Worm (Caenorhabditis elegans) whole organism, young adult: ENCODE measurements around the gene cls-1.

ENCODE experiments used
- B0019.2 ChIP-seq: fragments of 200-800 bp; sonication (Bioruptor generic); conservative IDR thresholded peaks from 2 replicates; pipeline ENCODE4 v1.3.6; 2022; ENCODE audit warnings: missing genetic modification reagents, missing genetic modification characterization, missing compliant biosample characterization
- B0261.1 ChIP-seq: sonication (generic microtip); optimal IDR thresholded peaks from 2 replicates; lab custom pipeline; 2016; ENCODE audit warnings: mild to moderate bottlenecking, missing genetic modification characterization, moderate library complexity, missing compliant biosample characterization
- B0336.3 ChIP-seq: fragments of 200-800 bp; sonication (Bioruptor generic); IDR thresholded peaks from 2 replicates; pipeline ENCODE4 v1.3.6; 2022; ENCODE audit warnings: missing genetic modification characterization, missing compliant biosample characterization
- D2030.7 ChIP-seq: fragments of 200-800 bp; sonication (Bioruptor generic); IDR thresholded peaks from 2 replicates; pipeline ENCODE4 v1.3.6; 2022; ENCODE audit warnings: missing genetic modification reagents, missing genetic modification characterization, missing compliant biosample characterization
- F39B2.1 ChIP-seq: fragments of 200-800 bp; sonication (Bioruptor generic); IDR thresholded peaks from 2 replicates; pipeline ENCODE4 v1.3.6; 2022; ENCODE audit warnings: missing genetic modification reagents, missing genetic modification characterization, missing compliant biosample characterization
- F55B11.4 ChIP-seq: sonication (generic microtip); optimal IDR thresholded peaks from 2 replicates; lab custom pipeline; 2016; ENCODE audit warnings: missing compliant biosample characterization, missing genetic modification characterization, borderline replicate concordance; ENCODE audit not compliant: insufficient read depth
- F57A8.1 ChIP-seq: fragments of 200-800 bp; sonication (Bioruptor generic); optimal IDR thresholded peaks from 2 replicates; lab custom pipeline; 2018; ENCODE audit warnings: mild to moderate bottlenecking, missing genetic modification characterization, moderate library complexity, missing compliant biosample characterization
- ZK185.1 ChIP-seq: sonication (generic microtip); optimal IDR thresholded peaks from 2 replicates; lab custom pipeline; 2016; ENCODE audit warnings: mild to moderate bottlenecking, missing genetic modification characterization, missing compliant biosample characterization; ENCODE audit not compliant: poor library complexity, severe bottlenecking
- atf-7 ChIP-seq: sonication (generic microtip); optimal IDR thresholded peaks from 2 replicates; lab custom pipeline; 2017; ENCODE audit warnings: mild to moderate bottlenecking, missing genetic modification characterization, missing compliant biosample characterization
- ceh-27 ChIP-seq: fragments of 200-800 bp; sonication (Bioruptor generic); optimal IDR thresholded peaks from 2 replicates; lab custom pipeline; 2018; ENCODE audit warnings: mild to moderate bottlenecking, missing genetic modification characterization, moderate library complexity, missing compliant biosample characterization
- ceh-58 ChIP-seq: fragments of 200-800 bp; sonication (Bioruptor generic); IDR thresholded peaks from 2 replicates; pipeline ENCODE4 v1.3.6; 2022; ENCODE audit warnings: missing genetic modification characterization, missing compliant biosample characterization
- dpl-1 ChIP-seq: fragments of 150-350 bp; optimal IDR thresholded peaks from 2 replicates; lab custom pipeline; 2014; ENCODE audit warnings: missing biosample characterization, missing genetic modification reagents, missing genetic modification characterization
- egl-18 ChIP-seq: fragments of 200-800 bp; sonication (Bioruptor generic); IDR thresholded peaks from 2 replicates; pipeline ENCODE4 v1.3.6; 2022; ENCODE audit warnings: missing genetic modification reagents, missing genetic modification characterization, missing compliant biosample characterization
- ets-4 ChIP-seq: fragments of 200-800 bp; sonication (Bioruptor generic); optimal IDR thresholded peaks from 2 replicates; lab custom pipeline; 2018; ENCODE audit warnings: mild to moderate bottlenecking, missing genetic modification characterization, missing compliant biosample characterization
- gei-17 ChIP-seq: fragments of 200-800 bp; sonication (Bioruptor generic); optimal IDR thresholded peaks from 2 replicates; lab custom pipeline; 2018; ENCODE audit warnings: mild to moderate bottlenecking, missing genetic modification characterization, missing compliant biosample characterization
- him-1 ChIP-seq: sonication (generic microtip); optimal IDR thresholded peaks from 2 replicates; lab custom pipeline; 2016; ENCODE audit warnings: missing genotype, missing genetic modification reagents, missing genetic modification characterization, missing compliant biosample characterization
- hlh-12 ChIP-seq: sonication (generic microtip); optimal IDR thresholded peaks from 2 replicates; lab custom pipeline; 2016; ENCODE audit warnings: missing genetic modification characterization, missing compliant biosample characterization
- hmg-1.2 ChIP-seq: fragments of 200-800 bp; sonication (Bioruptor generic); IDR thresholded peaks from 2 replicates; pipeline ENCODE4 v1.3.6; 2022; ENCODE audit warnings: missing genetic modification reagents, missing genetic modification characterization, missing compliant biosample characterization
- hmg-20 ChIP-seq: fragments of 200-800 bp; sonication (Bioruptor generic); IDR thresholded peaks from 2 replicates; pipeline ENCODE4 v1.3.6; 2022; ENCODE audit warnings: missing genetic modification reagents, missing genetic modification characterization, missing compliant biosample characterization
- let-526 ChIP-seq: fragments of 200-800 bp; sonication (Bioruptor generic); IDR thresholded peaks from 2 replicates; pipeline ENCODE4 v1.3.6; 2022; ENCODE audit warnings: missing genetic modification reagents, missing genetic modification characterization, missing compliant biosample characterization
- lsl-1 ChIP-seq: fragments of 200-800 bp; sonication (Bioruptor generic); optimal IDR thresholded peaks from 2 replicates; lab custom pipeline; 2018; ENCODE audit warnings: mild to moderate bottlenecking, missing genetic modification characterization, moderate library complexity, missing compliant biosample characterization
- lsy-27 ChIP-seq: sonication (generic microtip); optimal IDR thresholded peaks from 2 replicates; lab custom pipeline; 2017; ENCODE audit warnings: missing genetic modification characterization, mild to moderate bottlenecking, missing compliant biosample characterization, antibody characterized with exemption, missing genotype, borderline replicate concordance; ENCODE audit not compliant: insufficient read depth
- madf-8 ChIP-seq: fragments of 200-800 bp; sonication (Bioruptor generic); conservative IDR thresholded peaks from 2 replicates; pipeline ENCODE4 v1.3.6; 2022; ENCODE audit warnings: missing genetic modification reagents, missing genetic modification characterization, missing compliant biosample characterization
- mcd-1 ChIP-seq: fragments of 200-800 bp; sonication (Bioruptor generic); IDR thresholded peaks from 2 replicates; pipeline ENCODE4 v1.3.6; 2022; ENCODE audit warnings: missing genetic modification reagents, missing genetic modification characterization, missing compliant biosample characterization
- mes-4 ChIP-seq: sonication (generic microtip); optimal IDR thresholded peaks from 2 replicates; lab custom pipeline; 2016; ENCODE audit warnings: missing genotype, missing genetic modification characterization, missing compliant biosample characterization
- pbrm-1 ChIP-seq: fragments of 200-800 bp; sonication (Bioruptor generic); IDR thresholded peaks from 2 replicates; pipeline ENCODE4 v1.3.6; 2022; ENCODE audit warnings: missing genetic modification reagents, missing genetic modification characterization, missing compliant biosample characterization
- pha-4 ChIP-seq: fragments of 150-350 bp; sonication (generic microtip); optimal IDR thresholded peaks from 2 replicates; lab custom pipeline; 2014; ENCODE audit warnings: missing biosample characterization, missing genetic modification reagents, missing genetic modification characterization
- rpc-1 ChIP-seq, 2 experiments: fragments of 150-350 bp in 1 of 2; sonication (generic microtip) in 1 of 2; optimal IDR thresholded peaks; 2 replicates each; lab custom pipeline; 2014 to 2018; ENCODE audit warnings: missing biosample characterization in 1 of 2, missing genetic modification characterization in 1 of 2, missing genetic modification reagents in 1 of 2, missing genotype in 1 of 2
- sea-2 ChIP-seq: fragments of 200-800 bp; sonication (Bioruptor generic); IDR thresholded peaks from 2 replicates; pipeline ENCODE4 v1.3.6; 2022; ENCODE audit warnings: missing genetic modification characterization, missing compliant biosample characterization
- snpc-1.3 ChIP-seq: sonication (generic microtip); optimal IDR thresholded peaks from 2 replicates; lab custom pipeline; 2017; ENCODE audit warnings: missing genetic modification characterization, mild to moderate bottlenecking, missing compliant biosample characterization, antibody characterized with exemption, moderate library complexity, missing genotype, missing genetic modification reagents; ENCODE audit not compliant: insufficient read depth
- snpc-3.4 ChIP-seq: sonication (generic microtip); optimal IDR thresholded peaks from 2 replicates; lab custom pipeline; 2017; ENCODE audit warnings: missing genetic modification characterization, mild to moderate bottlenecking, missing compliant biosample characterization, antibody characterized with exemption, moderate library complexity, missing genotype, missing genetic modification reagents
- unc-62 ChIP-seq: fragments of 150-350 bp; optimal IDR thresholded peaks from 2 replicates; lab custom pipeline; 2014; ENCODE audit warnings: missing biosample characterization, missing genetic modification reagents, missing genetic modification characterization
- zim-3 ChIP-seq: sonication (generic microtip); optimal IDR thresholded peaks from 2 replicates; lab custom pipeline; 2017; ENCODE audit warnings: mild to moderate bottlenecking, missing genetic modification characterization, moderate library complexity, missing compliant biosample characterization
- ztf-18 ChIP-seq: sonication (generic microtip); optimal IDR thresholded peaks from 2 replicates; lab custom pipeline; 2016; ENCODE audit warnings: missing genotype, mild to moderate bottlenecking, missing genetic modification characterization, missing compliant biosample characterization
- ztf-6 ChIP-seq: fragments of 200-800 bp; sonication (Bioruptor generic); IDR thresholded peaks from 2 replicates; pipeline ENCODE4 v1.3.6; 2022; ENCODE audit warnings: missing genetic modification reagents, missing genetic modification characterization, missing compliant biosample characterization

The cls-1 gene

ce11 chrIII:7536559-7536958 is 28.6 kb downstream of the cls-1 start, which contains the start of gene lin-39:
Gene lin-39, minus strand, starts transcription at chrIII:7536632.
- TF ChIP-seq lsl-1 (GFP tag; lab: Kevin White, UChicago) = no peak
- TF ChIP-seq rpc-1 (optimal IDR thresholded peaks at IDR 0.05; lab: Kevin White, UChicago) = no peak
- no peak for TF ChIP-seq rpc-1 (tag; optimal IDR thresholded peaks at IDR 0.05; lab: Kevin White, UChicago)
- TF ChIP-seq hmg-20 (GFP tag; lab: Robert Waterston, UW) = no peak
- TF ChIP-seq mcd-1 = no peak
- TF ChIP-seq F39B2.1 (GFP tag; lab: Robert Waterston, UW) = no peak
- no peak for TF ChIP-seq sea-2 (GFP tag; lab: Robert Waterston, UW)
- TF ChIP-seq him-1 (tag; lab: Kevin White, UChicago) = no peak
- TF ChIP-seq pha-4 (tag; lab: Kevin White, UChicago) = no peak
- TF ChIP-seq ztf-6 (GFP tag; lab: Robert Waterston, UW) = no peak
- TF ChIP-seq let-526 (GFP tag; lab: Robert Waterston, UW) = no peak
- no peak for TF ChIP-seq ets-4

- TF ChIP-seq ZK185.1 (tag; lab: Kevin White, UChicago) (no peak), ztf-18 (tag; lab: Kevin White, UChicago) (no peak), unc-62 (GFP tag; lab: Kevin White, UChicago) (no peak), egl-18 (GFP tag; lab: Robert Waterston, UW) (no peak), F55B11.4 (tag; lab: Kevin White, UChicago) (no peak), gei-17 (GFP tag; lab: Kevin White, UChicago) (no peak)
These were observed 34.1 kb downstream of the cls-1 start for ce11 chrIII:7542037-7542436.

ce11 chrIII:7544211-7544610 is 36.2 kb downstream of the cls-1 start:
- TF ChIP-seq snpc-3.4 (tag; lab: Kevin White, UChicago) (no peak), B0336.3 (GFP tag; lab: Robert Waterston, UW) (no peak), madf-8 (GFP tag; lab: Robert Waterston, UW) (no peak), mes-4 (tag; lab: Kevin White, UChicago) (no peak), B0019.2 (GFP tag; lab: Robert Waterston, UW) (no peak), ceh-58 (no peak), zim-3 (no peak), snpc-1.3 (tag; lab: Kevin White, UChicago) (no peak), ceh-27 (GFP tag; lab: Kevin White, UChicago) (no peak), F57A8.1 (GFP tag; lab: Kevin White, UChicago) (no peak), dpl-1 (GFP tag; lab: Kevin White, UChicago) (no peak), hmg-1.2 (no peak), hlh-12 (no peak), egl-18 (GFP tag; lab: Robert Waterston, UW) (no peak), pbrm-1 (GFP tag; lab: Robert Waterston, UW) (no peak), D2030.7 (no peak), atf-7 (tag; lab: Kevin White, UChicago) (no peak), lsy-27 (tag; lab: Kevin White, UChicago) (no peak), B0261.1 (no peak)
